Fruit fly (Drosophila melanogaster) whole organism, embryonic: ENCODE results near the gene axo.

Source experiments
- ATbp ChIP-seq: fragments of 200-800 bp; sonication (Bioruptor generic); optimal IDR thresholded peaks from 2 replicates; lab custom pipeline; 2017; ENCODE audit warnings: missing biosample characterization, mild to moderate bottlenecking, missing genetic modification characterization, missing genetic modification reagents
- Adf1 ChIP-seq: fragments of 200-800 bp; sonication (Bioruptor generic); IDR thresholded peaks from 2 replicates; pipeline ENCODE4 v1.3.6; 2022; ENCODE audit warnings: missing biosample characterization, missing genetic modification characterization
- Bdp1 ChIP-seq: fragments of 200-800 bp; sonication (Bioruptor generic); optimal IDR thresholded peaks from 3 replicates; lab custom pipeline; 2016; ENCODE audit warnings: missing biosample characterization, missing genetic modification characterization
- Blimp-1 ChIP-seq: fragments of 200-800 bp; sonication (Bioruptor generic); optimal IDR thresholded peaks from 3 replicates; lab custom pipeline; 2018; ENCODE audit warnings: missing biosample characterization, missing genetic modification characterization, mild to moderate bottlenecking, moderate library complexity, missing genetic modification reagents
- CG10654 ChIP-seq: fragments of 200-800 bp; sonication (Bioruptor generic); optimal IDR thresholded peaks from 2 replicates; lab custom pipeline; 2016; ENCODE audit warnings: missing biosample characterization, missing genetic modification characterization
- CG11695 ChIP-seq: fragments of 200-800 bp; sonication (Bioruptor generic); IDR thresholded peaks from 3 replicates; pipeline ENCODE4 v1.3.6; 2022; ENCODE audit warnings: missing biosample characterization, missing genetic modification characterization
- CG12659 ChIP-seq: fragments of 200-800 bp; sonication (Bioruptor generic); optimal IDR thresholded peaks from 3 replicates; lab custom pipeline; 2017; ENCODE audit warnings: mild to moderate bottlenecking, missing biosample characterization, missing genetic modification reagents, missing genetic modification characterization
- CG13287 ChIP-seq: fragments of 200-800 bp; sonication (Bioruptor generic); IDR thresholded peaks from 2 replicates; pipeline ENCODE4 v1.3.6; 2022; ENCODE audit warnings: missing biosample characterization, missing genetic modification characterization; ENCODE audit not compliant: partially characterized antibody
- CG13296 ChIP-seq: fragments of 200-800 bp; sonication (Bioruptor generic); optimal IDR thresholded peaks from 3 replicates; lab custom pipeline; 2018; ENCODE audit warnings: missing biosample characterization, mild to moderate bottlenecking, missing genetic modification characterization
- CG14441 ChIP-seq: fragments of 200-800 bp; sonication (Bioruptor generic); IDR thresholded peaks from 2 replicates; pipeline ENCODE4 v1.3.6; 2022; ENCODE audit warnings: missing biosample characterization, missing genetic modification characterization
- CG17568 ChIP-seq: fragments of 200-800 bp; sonication (Bioruptor generic); optimal IDR thresholded peaks from 2 replicates; lab custom pipeline; 2018; ENCODE audit warnings: missing biosample characterization, mild to moderate bottlenecking, missing genetic modification characterization, moderate library complexity
- CG18764 ChIP-seq: fragments of 200-800 bp; sonication (Bioruptor generic); optimal IDR thresholded peaks from 3 replicates; lab custom pipeline; 2016; ENCODE audit warnings: missing biosample characterization, missing genetic modification characterization
- CG32772 ChIP-seq: fragments of 200-800 bp; sonication (Bioruptor generic); IDR thresholded peaks from 2 replicates; pipeline ENCODE4 v1.3.6; 2022; ENCODE audit warnings: missing biosample characterization, missing genetic modification characterization
- CG34376 ChIP-seq: fragments of 200-800 bp; sonication (Bioruptor generic); optimal IDR thresholded peaks from 2 replicates; lab custom pipeline; 2018; ENCODE audit warnings: missing biosample characterization, mild to moderate bottlenecking, missing genetic modification characterization
- CG3995 ChIP-seq: fragments of 200-800 bp; sonication (Bioruptor generic); optimal IDR thresholded peaks from 3 replicates; lab custom pipeline; 2016; ENCODE audit warnings: missing biosample characterization, missing genetic modification characterization
- CG4617 ChIP-seq: fragments of 200-800 bp; sonication (Bioruptor generic); optimal IDR thresholded peaks from 3 replicates; lab custom pipeline; 2016; ENCODE audit warnings: missing biosample characterization, missing genetic modification characterization, borderline replicate concordance
- CG4854 ChIP-seq: fragments of 200-800 bp; sonication (Bioruptor generic); optimal IDR thresholded peaks from 2 replicates; lab custom pipeline; 2016; ENCODE audit warnings: missing biosample characterization, missing genetic modification characterization, inconsistent platforms
- CG6813 ChIP-seq: fragments of 200-800 bp; sonication (Bioruptor generic); optimal IDR thresholded peaks from 2 replicates; lab custom pipeline; 2017; ENCODE audit warnings: missing biosample characterization, missing genetic modification characterization, mild to moderate bottlenecking, moderate library complexity, missing genetic modification reagents
- CG7271 ChIP-seq: fragments of 200-800 bp; sonication (Bioruptor generic); optimal IDR thresholded peaks from 2 replicates; lab custom pipeline; 2018; ENCODE audit warnings: missing biosample characterization, mild to moderate bottlenecking, missing genetic modification characterization, moderate library complexity
- CG7839 ChIP-seq: fragments of 200-800 bp; sonication (Bioruptor generic); optimal IDR thresholded peaks from 3 replicates; lab custom pipeline; 2018; ENCODE audit warnings: missing biosample characterization, mild to moderate bottlenecking, missing genetic modification characterization, moderate library complexity
- CG8924 ChIP-seq: fragments of 200-800 bp; optimal IDR thresholded peaks from 3 replicates; lab custom pipeline; 2019; ENCODE audit warnings: missing biosample characterization, mild to moderate bottlenecking, missing genetic modification characterization, moderate library complexity
- CG9817 ChIP-seq: fragments of 200-800 bp; sonication (Bioruptor generic); optimal IDR thresholded peaks from 2 replicates; lab custom pipeline; 2018; ENCODE audit warnings: missing biosample characterization, mild to moderate bottlenecking, missing genetic modification characterization, moderate library complexity
- CTCF ChIP-seq: fragments of 200-800 bp; sonication (Bioruptor generic); optimal IDR thresholded peaks from 2 replicates; lab custom pipeline; 2017; ENCODE audit warnings: missing biosample characterization, mild to moderate bottlenecking, missing genetic modification characterization, moderate library complexity
- Eip74EF ChIP-seq, 2 experiments: fragments of 200-800 bp in 1 of 2; fragments of >200 bp in 1 of 2; sonication (Bioruptor generic) in 1 of 2; optimal IDR thresholded peaks; 2 replicates each; lab custom pipeline; 2017 to 2019; ENCODE audit warnings: missing biosample characterization in 2 of 2, missing genetic modification characterization in 2 of 2, mild to moderate bottlenecking in 1 of 2, moderate library complexity in 1 of 2
- Fer1 ChIP-seq: fragments of 200-800 bp; sonication (Bioruptor generic); optimal IDR thresholded peaks from 2 replicates; lab custom pipeline; 2017; ENCODE audit warnings: missing biosample characterization, mild to moderate bottlenecking, missing genetic modification characterization
- HmgZ ChIP-seq: fragments of 200-800 bp; sonication (Bioruptor generic); optimal IDR thresholded peaks from 2 replicates; lab custom pipeline; 2018; ENCODE audit warnings: missing biosample characterization, mild to moderate bottlenecking, missing genetic modification characterization
- Hr51 ChIP-seq, 2 experiments: fragments of 200-800 bp; sonication (Bioruptor generic); optimal IDR thresholded peaks; 2 replicates in 1 of 2; 3 replicates in 1 of 2; lab custom pipeline; 2016 to 2018; ENCODE audit warnings: missing biosample characterization in 2 of 2, missing genetic modification characterization in 2 of 2, mild to moderate bottlenecking in 1 of 2, moderate library complexity in 1 of 2
- MTF-1 ChIP-seq: fragments of 200-800 bp; sonication (Bioruptor generic); optimal IDR thresholded peaks from 2 replicates; lab custom pipeline; 2018; ENCODE audit warnings: missing biosample characterization, mild to moderate bottlenecking, missing genetic modification characterization, borderline replicate concordance
- NK7.1 ChIP-seq: fragments of 200-800 bp; sonication (Bioruptor generic); optimal IDR thresholded peaks from 3 replicates; lab custom pipeline; 2016; ENCODE audit warnings: missing biosample characterization, missing genetic modification characterization
- Sox102F ChIP-seq: fragments of 200-800 bp; sonication (Bioruptor generic); optimal IDR thresholded peaks from 2 replicates; lab custom pipeline; 2018; ENCODE audit warnings: missing biosample characterization, mild to moderate bottlenecking, missing genetic modification characterization, moderate library complexity
- ab ChIP-seq: fragments of 200-800 bp; sonication (Bioruptor generic); optimal IDR thresholded peaks from 2 replicates; lab custom pipeline; 2016; ENCODE audit warnings: missing biosample characterization, missing genetic modification characterization
- ac ChIP-seq: fragments of 200-800 bp; sonication (Bioruptor generic); optimal IDR thresholded peaks from 3 replicates; lab custom pipeline; 2017; ENCODE audit warnings: missing biosample characterization, mild to moderate bottlenecking, missing genetic modification characterization
- amos ChIP-seq: fragments of 200-800 bp; sonication (Bioruptor generic); IDR thresholded peaks from 2 replicates; pipeline ENCODE4 v1.3.6; 2022; ENCODE audit warnings: missing biosample characterization, missing genetic modification characterization; ENCODE audit not compliant: partially characterized antibody
- crol ChIP-seq: fragments of 200-800 bp; sonication (Bioruptor generic); IDR thresholded peaks from 2 replicates; pipeline ENCODE4 v1.3.6; 2022; ENCODE audit warnings: missing biosample characterization, missing genetic modification characterization
- crp ChIP-seq, 2 experiments: fragments of 200-800 bp; sonication (Bioruptor generic); optimal IDR thresholded peaks; 2 replicates in 1 of 2; 3 replicates in 1 of 2; lab custom pipeline; 2017; ENCODE audit warnings: missing biosample characterization in 2 of 2, missing genetic modification characterization in 2 of 2, mild to moderate bottlenecking in 1 of 2, moderate library complexity in 1 of 2
- dimm ChIP-seq: fragments of 200-800 bp; sonication (Bioruptor generic); IDR thresholded peaks from 2 replicates; pipeline ENCODE4 v1.3.6; 2022; ENCODE audit warnings: missing biosample characterization, missing genetic modification characterization
- gcm ChIP-seq: fragments of 200-800 bp; sonication (Bioruptor generic); optimal IDR thresholded peaks from 2 replicates; lab custom pipeline; 2019; ENCODE audit warnings: missing biosample characterization, mild to moderate bottlenecking, missing genetic modification characterization, moderate library complexity
- gro ChIP-seq: fragments of 200-800 bp; sonication (Bioruptor generic); optimal IDR thresholded peaks from 2 replicates; lab custom pipeline; 2016; ENCODE audit warnings: missing biosample characterization, missing genetic modification characterization
- insv ChIP-seq, 2 experiments: fragments of 200-800 bp; sonication (Bioruptor generic); optimal IDR thresholded peaks; 3 replicates each; lab custom pipeline; 2016 to 2018; ENCODE audit warnings: missing biosample characterization in 2 of 2, missing genetic modification characterization in 2 of 2
- inv ChIP-seq: fragments of 200-800 bp; sonication (Bioruptor generic); IDR thresholded peaks from 2 replicates; pipeline ENCODE4 v1.3.6; 2022; ENCODE audit warnings: missing biosample characterization, missing genetic modification characterization; ENCODE audit not compliant: partially characterized antibody
- ken ChIP-seq: fragments of 200-800 bp; sonication (Bioruptor generic); IDR thresholded peaks from 3 replicates; pipeline ENCODE4 v1.3.6; 2022; ENCODE audit warnings: missing biosample characterization, missing genetic modification characterization
- mam ChIP-seq: fragments of 200-800 bp; sonication (Bioruptor generic); optimal IDR thresholded peaks from 3 replicates; lab custom pipeline; 2016; ENCODE audit warnings: missing biosample characterization, missing genetic modification characterization
- mirr ChIP-seq: fragments of 200-800 bp; sonication (Bioruptor generic); optimal IDR thresholded peaks from 3 replicates; lab custom pipeline; 2018; ENCODE audit warnings: missing biosample characterization, mild to moderate bottlenecking, missing genetic modification characterization
- onecut ChIP-seq: fragments of 200-800 bp; sonication (Bioruptor generic); IDR thresholded peaks from 2 replicates; pipeline ENCODE4 v1.3.6; 2022; ENCODE audit warnings: missing biosample characterization, missing genetic modification characterization
- salm ChIP-seq: fragments of 200-800 bp; sonication (Bioruptor generic); optimal IDR thresholded peaks from 2 replicates; lab custom pipeline; 2018; ENCODE audit warnings: missing biosample characterization, mild to moderate bottlenecking, missing genetic modification characterization
- sob ChIP-seq: fragments of 200-800 bp; sonication (Bioruptor generic); IDR thresholded peaks from 2 replicates; pipeline ENCODE4 v1.3.6; 2022; ENCODE audit warnings: missing biosample characterization, missing genetic modification characterization
- tx ChIP-seq: fragments of 200-800 bp; sonication (Bioruptor generic); optimal IDR thresholded peaks from 2 replicates; lab custom pipeline; 2016; ENCODE audit warnings: missing biosample characterization, missing genetic modification characterization

Gene axo

dm6 chr3L:4625387-4626386 is 61.4 kb downstream of the axo start, which contains the start of gene Src64B (continued):
- TF ChIP-seq CG14441 (GFP tag; lab: Robert Waterston, UW) = peak; percentile 31; the same call in 1 of the 2 replicates
- peak; percentile 55 for TF ChIP-seq CG12659 (GFP tag; lab: Kevin White, UChicago)
- no peak for TF ChIP-seq dimm (GFP tag; lab: Robert Waterston, UW)
- TF ChIP-seq tx (GFP tag; lab: Kevin White, UChicago) = no peak
- TF ChIP-seq CG3995 (GFP tag; lab: Kevin White, UChicago) = peak; percentile 62
- peak; percentile 65 for TF ChIP-seq gro (GFP tag; lab: Kevin White, UChicago)
- TF ChIP-seq CG4617 = peak; percentile 43
- TF ChIP-seq CG32772 (GFP tag; lab: Robert Waterston, UW) = no peak
- TF ChIP-seq CG18764 = no peak
- peak; percentile 37 for TF ChIP-seq mirr (GFP tag; lab: Kevin White, UChicago)
- TF ChIP-seq CG34376 (GFP tag; lab: Kevin White, UChicago) = peak; percentile 43
- TF ChIP-seq CG7271 (tag; lab: Kevin White, UChicago) = peak; percentile 2
- TF ChIP-seq ATbp (GFP tag; lab: Kevin White, UChicago) = no peak
- no peak; the same call in 1 of the 2 replicates for TF ChIP-seq Adf1 (GFP tag; lab: Robert Waterston, UW)
- peak; percentile 71 for TF ChIP-seq CG13287 (GFP tag; lab: Robert Waterston, UW)
- no peak for TF ChIP-seq crp (GFP tag; optimal IDR thresholded peaks at IDR 0.05; lab: Kevin White, UChicago)
- TF ChIP-seq Blimp-1 = peak; percentile 8
- peak; percentile 82 for TF ChIP-seq amos (GFP tag; lab: Robert Waterston, UW)
- TF ChIP-seq HmgZ (tag; lab: Kevin White, UChicago) = peak; percentile 58
- TF ChIP-seq inv = peak; percentile 67
- TF ChIP-seq salm (tag; lab: Kevin White, UChicago) = no peak
- TF ChIP-seq CG8924 (tag; lab: Kevin White, UChicago) = peak; percentile 83
- TF ChIP-seq ac = peak; percentile 9
- peak; percentile 45; the same call in 1 of the 2 replicates for TF ChIP-seq sob (GFP tag; lab: Robert Waterston, UW)
- 0 out of 3 replicates have a peak, but pooled peaks have one; percentile 5 for TF ChIP-seq ken (GFP tag; lab: Robert Waterston, UW)
- peak; percentile 35 for TF ChIP-seq CG7839 (tag; lab: Kevin White, UChicago)
- no peak for TF ChIP-seq ab
- TF ChIP-seq Hr51 (GFP tag; optimal IDR thresholded peaks at IDR 0.05; lab: Kevin White, UChicago) = no peak
- peak; percentile 58 for TF ChIP-seq CG17568 (GFP tag; lab: Kevin White, UChicago)
- TF ChIP-seq CTCF (GFP tag; lab: Kevin White, UChicago) = peak; percentile 29
- TF ChIP-seq CG4854 (GFP tag; lab: Kevin White, UChicago) = no peak
- peak; percentile 33; the same call in 1 of the 2 replicates for TF ChIP-seq crol (GFP tag; lab: Robert Waterston, UW)
- peak in 1 of 2 experiments; percentile 48 for TF ChIP-seq insv (GFP tag; optimal IDR thresholded peaks at IDR 0.05; lab: Kevin White, UChicago)
- no peak for TF ChIP-seq Bdp1 (GFP tag; lab: Kevin White, UChicago)
- peak; percentile 19 for TF ChIP-seq MTF-1 (GFP tag; lab: Kevin White, UChicago)
- peak; percentile 1 for TF ChIP-seq CG13296
- no peak for TF ChIP-seq CG9817 (tag; lab: Kevin White, UChicago)
- no peak for TF ChIP-seq CG10654
- peak; percentile 43 for TF ChIP-seq Fer1
- no peak for TF ChIP-seq CG11695
- TF ChIP-seq gcm (GFP tag; lab: Kevin White, UChicago) = peak; percentile 6
- TF ChIP-seq NK7.1 (GFP tag; lab: Kevin White, UChicago) = peak; percentile 13
- TF ChIP-seq mam (GFP tag; lab: Kevin White, UChicago) = no peak
- TF ChIP-seq onecut (GFP tag; lab: Robert Waterston, UW) = peak; percentile 49; the same call in 1 of the 2 replicates
- TF ChIP-seq Eip74EF (GFP tag; optimal IDR thresholded peaks at IDR 0.05; lab: Kevin White, UChicago) = peak in 1 of 2 experiments; percentile 24
- peak; percentile 26 for TF ChIP-seq CG6813 (GFP tag; lab: Kevin White, UChicago)
- TF ChIP-seq Sox102F (GFP tag; lab: Kevin White, UChicago) = no peak
